Worm (Caenorhabditis elegans) whole organism, late embryonic: Measurements from ENCODE around the gene Y41C4A.21.

Source experiments
- F13H6.1 ChIP-seq: sonication (generic microtip); optimal IDR thresholded peaks from 2 replicates; lab custom pipeline; 2016; ENCODE audit warnings: missing genetic modification characterization, missing compliant biosample characterization
- K02D7.2 ChIP-seq: sonication (generic microtip); optimal IDR thresholded peaks from 2 replicates; lab custom pipeline; 2017; ENCODE audit warnings: mild to moderate bottlenecking, missing genetic modification characterization, missing compliant biosample characterization
- ama-1 ChIP-seq: fragments of 150-350 bp; optimal IDR thresholded peaks from 2 replicates; lab custom pipeline; 2014
- ceh-31 ChIP-seq: sonication (generic microtip); optimal IDR thresholded peaks from 2 replicates; lab custom pipeline; 2016; ENCODE audit warnings: missing genetic modification characterization, missing compliant biosample characterization
- dmd-4 ChIP-seq: sonication (generic microtip); optimal IDR thresholded peaks from 2 replicates; lab custom pipeline; 2016; ENCODE audit warnings: borderline replicate concordance, missing genetic modification characterization, missing compliant biosample characterization
- lin-11 ChIP-seq: fragments of 200-800 bp; sonication (Bioruptor generic); optimal IDR thresholded peaks from 2 replicates; lab custom pipeline; 2018; ENCODE audit warnings: mild to moderate bottlenecking, missing genetic modification characterization, missing compliant biosample characterization
- npax-4 ChIP-seq: sonication (generic microtip); optimal IDR thresholded peaks from 2 replicates; lab custom pipeline; 2016; ENCODE audit warnings: missing genetic modification characterization, missing compliant biosample characterization
- odd-2 ChIP-seq: sonication (generic microtip); optimal IDR thresholded peaks from 2 replicates; lab custom pipeline; 2017; ENCODE audit warnings: antibody characterized with exemption, mild to moderate bottlenecking, missing genetic modification characterization, missing compliant biosample characterization
- sox-2 ChIP-seq: fragments of 200-800 bp; sonication (Bioruptor generic); IDR thresholded peaks from 2 replicates; pipeline ENCODE4 v1.3.6; 2022; ENCODE audit warnings: missing genetic modification reagents, missing genetic modification characterization, missing compliant biosample characterization
- ttx-3 ChIP-seq: sonication (generic microtip); optimal IDR thresholded peaks from 2 replicates; lab custom pipeline; 2016; ENCODE audit warnings: missing genetic modification reagents, missing genetic modification characterization, missing compliant biosample characterization
- unc-55 ChIP-seq: sonication (generic microtip); optimal IDR thresholded peaks from 2 replicates; lab custom pipeline; 2017; ENCODE audit warnings: missing biosample characterization, missing genetic modification reagents, missing genetic modification characterization

- TF ChIP-seq ttx-3 (tag; lab: Kevin White, UChicago) (no peak), odd-2 (tag; lab: Kevin White, UChicago) (no peak), K02D7.2 (tag; lab: Kevin White, UChicago) (no peak), F13H6.1 (no peak), unc-55 (GFP tag; lab: Kevin White, UChicago) (no peak), dmd-4 (no peak), ama-1 (no peak), ceh-31 (no peak), lin-11 (no peak), sox-2 (GFP tag; lab: Robert Waterston, UW) (no peak), npax-4 (no peak)
Measured at ce11 chrIII:11703006-11703775, 29.0 kb upstream of the Y41C4A.21 start.
